Fruit fly (Drosophila melanogaster) whole organism, embryonic: ENCODE results near the gene CG17819.

Source experiments
- Asciz ChIP-seq: fragments of 200-800 bp; sonication (Bioruptor generic); optimal IDR thresholded peaks from 2 replicates; lab custom pipeline; 2017; ENCODE audit warnings: missing biosample characterization, mild to moderate bottlenecking, missing genetic modification characterization, missing genetic modification reagents
- Atf3 ChIP-seq: fragments of 200-800 bp; sonication (Bioruptor generic); optimal IDR thresholded peaks from 3 replicates; lab custom pipeline; 2016; ENCODE audit warnings: missing biosample characterization, missing genetic modification characterization
- B-H2 ChIP-seq: fragments of 200-800 bp; sonication (Bioruptor generic); optimal IDR thresholded peaks from 2 replicates; lab custom pipeline; 2018; ENCODE audit warnings: missing biosample characterization, mild to moderate bottlenecking, missing genetic modification characterization
- Bdp1 ChIP-seq: fragments of 200-800 bp; sonication (Bioruptor generic); optimal IDR thresholded peaks from 3 replicates; lab custom pipeline; 2016; ENCODE audit warnings: missing biosample characterization, missing genetic modification characterization
- CG11504 ChIP-seq: fragments of 200-800 bp; sonication (Bioruptor generic); optimal IDR thresholded peaks from 3 replicates; lab custom pipeline; 2019; ENCODE audit warnings: missing biosample characterization, mild to moderate bottlenecking, missing genetic modification characterization, moderate library complexity
- CG12219 ChIP-seq: fragments of 200-800 bp; sonication (Bioruptor generic); optimal IDR thresholded peaks from 3 replicates; lab custom pipeline; 2018; ENCODE audit warnings: missing biosample characterization, mild to moderate bottlenecking, missing genetic modification characterization
- CG12391 ChIP-seq: fragments of 200-800 bp; sonication (Bioruptor generic); optimal IDR thresholded peaks from 3 replicates; lab custom pipeline; 2018; ENCODE audit warnings: missing biosample characterization, mild to moderate bottlenecking, missing genetic modification characterization, moderate library complexity
- CG13424 ChIP-seq: fragments of 200-800 bp; sonication (Bioruptor generic); optimal IDR thresholded peaks from 2 replicates; lab custom pipeline; 2019; ENCODE audit warnings: missing biosample characterization, mild to moderate bottlenecking, missing genetic modification characterization, moderate library complexity
- CG13775 ChIP-seq: fragments of 200-800 bp; sonication (Bioruptor generic); optimal IDR thresholded peaks from 3 replicates; lab custom pipeline; 2017; ENCODE audit warnings: missing biosample characterization, mild to moderate bottlenecking, missing genetic modification characterization
- CG1602 ChIP-seq: fragments of 200-800 bp; sonication (Bioruptor generic); optimal IDR thresholded peaks from 3 replicates; lab custom pipeline; 2016; ENCODE audit warnings: missing biosample characterization, missing genetic modification characterization
- CG17829 ChIP-seq: fragments of 200-800 bp; optimal IDR thresholded peaks from 2 replicates; lab custom pipeline; 2019; ENCODE audit warnings: missing biosample characterization, mild to moderate bottlenecking, missing genetic modification characterization, moderate library complexity
- CG18764 ChIP-seq: fragments of 200-800 bp; sonication (Bioruptor generic); optimal IDR thresholded peaks from 3 replicates; lab custom pipeline; 2016; ENCODE audit warnings: missing biosample characterization, missing genetic modification characterization
- CG31365 ChIP-seq: fragments of 200-800 bp; sonication (Bioruptor generic); optimal IDR thresholded peaks from 2 replicates; lab custom pipeline; 2018; ENCODE audit warnings: missing biosample characterization, mild to moderate bottlenecking, missing genetic modification characterization
- CG4360 ChIP-seq: fragments of 200-800 bp; sonication (Bioruptor generic); IDR thresholded peaks from 2 replicates; pipeline ENCODE4 v1.3.6; 2022; ENCODE audit warnings: missing biosample characterization, missing genetic modification characterization
- CG6683 ChIP-seq: fragments of 200-800 bp; sonication (Bioruptor generic); optimal IDR thresholded peaks from 2 replicates; lab custom pipeline; 2017; ENCODE audit warnings: missing biosample characterization, mild to moderate bottlenecking, missing genetic modification characterization, missing genetic modification reagents
- Chrac-16 ChIP-seq: fragments of 200-800 bp; sonication (Bioruptor generic); optimal IDR thresholded peaks from 3 replicates; lab custom pipeline; 2016; ENCODE audit warnings: missing biosample characterization, missing genetic modification characterization
- Doc2 ChIP-seq: fragments of 200-800 bp; sonication (Bioruptor generic); IDR thresholded peaks from 2 replicates; pipeline ENCODE4 v1.3.6; 2022; ENCODE audit warnings: missing biosample characterization, missing genetic modification characterization
- Doc3 ChIP-seq: fragments of 200-800 bp; sonication (Bioruptor generic); IDR thresholded peaks from 3 replicates; pipeline ENCODE4 v1.3.6; 2022; ENCODE audit warnings: missing biosample characterization, missing genetic modification characterization; ENCODE audit not compliant: partially characterized antibody
- E2f1 ChIP-seq: fragments of 200-800 bp; sonication (Bioruptor generic); IDR thresholded peaks from 2 replicates; pipeline ENCODE4 v1.3.6; 2022; ENCODE audit warnings: missing biosample characterization, missing genetic modification characterization
- Elba2 ChIP-seq: fragments of 200-800 bp; sonication (Bioruptor generic); optimal IDR thresholded peaks from 3 replicates; lab custom pipeline; 2016; ENCODE audit warnings: missing biosample characterization, missing genetic modification characterization
- HLH54F ChIP-seq: fragments of 200-800 bp; sonication (Bioruptor generic); optimal IDR thresholded peaks from 3 replicates; lab custom pipeline; 2016; ENCODE audit warnings: missing biosample characterization, missing genetic modification characterization
- Hand ChIP-seq: fragments of 200-800 bp; sonication (Bioruptor generic); optimal IDR thresholded peaks from 2 replicates; lab custom pipeline; 2017; ENCODE audit warnings: mild to moderate bottlenecking, missing biosample characterization, missing genetic modification reagents, missing genetic modification characterization
- HmgZ ChIP-seq: fragments of 200-800 bp; sonication (Bioruptor generic); optimal IDR thresholded peaks from 2 replicates; lab custom pipeline; 2018; ENCODE audit warnings: missing biosample characterization, mild to moderate bottlenecking, missing genetic modification characterization
- Mad ChIP-seq: fragments of 200-800 bp; sonication (Bioruptor generic); optimal IDR thresholded peaks from 2 replicates; lab custom pipeline; 2016; ENCODE audit warnings: missing biosample characterization, missing genetic modification characterization
- NC2β ChIP-seq: fragments of 200-800 bp; sonication (Bioruptor generic); optimal IDR thresholded peaks from 2 replicates; lab custom pipeline; 2016; ENCODE audit warnings: missing biosample characterization, missing genetic modification characterization
- NFAT ChIP-seq: fragments of 200-800 bp; sonication (Bioruptor generic); IDR thresholded peaks from 2 replicates; pipeline ENCODE4 v1.3.6; 2022; ENCODE audit warnings: missing biosample characterization, missing genetic modification characterization
- Optix ChIP-seq: fragments of 200-800 bp; sonication (Bioruptor generic); IDR thresholded peaks from 3 replicates; pipeline ENCODE4 v1.3.6; 2022; ENCODE audit warnings: missing biosample characterization, missing genetic modification characterization
- Stat92E ChIP-seq, 3 experiments: fragments of >200 bp in 2 of 3; fragments of 200-800 bp in 1 of 3; sonication (Bioruptor generic) in 1 of 3; optimal IDR thresholded peaks; 2 replicates each; lab custom pipeline; 2017 to 2019; ENCODE audit warnings: missing biosample characterization in 3 of 3, missing genetic modification characterization in 3 of 3, mild to moderate bottlenecking in 1 of 3, moderate library complexity in 1 of 3
- Trl ChIP-seq, 3 experiments: fragments of >200 bp in 2 of 3; fragments of 200-800 bp in 1 of 3; sonication (Bioruptor generic) in 1 of 3; optimal IDR thresholded peaks; 2 replicates in 1 of 3; 3 replicates in 2 of 3; lab custom pipeline; 2016 to 2017; ENCODE audit warnings: missing biosample characterization in 1 of 3, missing genetic modification characterization in 1 of 3
- abd-A ChIP-seq: fragments of 200-800 bp; sonication (Bioruptor generic); optimal IDR thresholded peaks from 3 replicates; lab custom pipeline; 2019; ENCODE audit warnings: missing biosample characterization, mild to moderate bottlenecking, missing genetic modification characterization, moderate library complexity
- cad ChIP-seq: fragments of >200 bp; optimal IDR thresholded peaks from 2 replicates; lab custom pipeline; 2017; ENCODE audit warnings: missing biosample characterization, missing genetic modification characterization
- chinmo ChIP-seq: fragments of 200-800 bp; sonication (Bioruptor generic); IDR thresholded peaks from 4 replicates; pipeline ENCODE4 v1.3.6; 2022; ENCODE audit warnings: missing biosample characterization, missing genetic modification characterization; ENCODE audit not compliant: partially characterized antibody
- ci ChIP-seq: fragments of 200-800 bp; sonication (Bioruptor generic); IDR thresholded peaks from 3 replicates; pipeline ENCODE4 v1.3.6; 2022; ENCODE audit warnings: missing biosample characterization, missing genetic modification characterization
- crp ChIP-seq, 2 experiments: fragments of 200-800 bp; sonication (Bioruptor generic); optimal IDR thresholded peaks; 2 replicates in 1 of 2; 3 replicates in 1 of 2; lab custom pipeline; 2017; ENCODE audit warnings: missing biosample characterization in 2 of 2, missing genetic modification characterization in 2 of 2, mild to moderate bottlenecking in 1 of 2, moderate library complexity in 1 of 2
- da ChIP-seq: fragments of 200-800 bp; sonication (Bioruptor generic); optimal IDR thresholded peaks from 2 replicates; lab custom pipeline; 2016; ENCODE audit warnings: missing biosample characterization, missing genetic modification characterization
- dimm ChIP-seq: fragments of 200-800 bp; sonication (Bioruptor generic); IDR thresholded peaks from 2 replicates; pipeline ENCODE4 v1.3.6; 2022; ENCODE audit warnings: missing biosample characterization, missing genetic modification characterization
- fd64A ChIP-seq: fragments of 200-800 bp; sonication (Bioruptor generic); optimal IDR thresholded peaks from 3 replicates; lab custom pipeline; 2018; ENCODE audit warnings: missing biosample characterization, mild to moderate bottlenecking, missing genetic modification characterization
- gsb ChIP-seq: fragments of 200-800 bp; sonication (Bioruptor generic); IDR thresholded peaks from 2 replicates; pipeline ENCODE4 v1.3.6; 2022; ENCODE audit warnings: missing biosample characterization, missing genetic modification characterization
- inv ChIP-seq: fragments of 200-800 bp; sonication (Bioruptor generic); IDR thresholded peaks from 2 replicates; pipeline ENCODE4 v1.3.6; 2022; ENCODE audit warnings: missing biosample characterization, missing genetic modification characterization; ENCODE audit not compliant: partially characterized antibody
- lbe ChIP-seq: fragments of 200-800 bp; sonication (Bioruptor generic); optimal IDR thresholded peaks from 2 replicates; lab custom pipeline; 2016; ENCODE audit warnings: missing biosample characterization, mild to moderate bottlenecking, missing genetic modification characterization
- pfk ChIP-seq: fragments of 200-800 bp; sonication (Bioruptor generic); optimal IDR thresholded peaks from 2 replicates; lab custom pipeline; 2018; ENCODE audit warnings: missing biosample characterization, mild to moderate bottlenecking, missing genetic modification characterization, moderate library complexity
- psq ChIP-seq: fragments of 200-800 bp; sonication (Bioruptor generic); optimal IDR thresholded peaks from 2 replicates; lab custom pipeline; 2017; ENCODE audit warnings: missing biosample characterization, missing genetic modification characterization
- repo ChIP-seq: fragments of 200-800 bp; sonication (Bioruptor generic); optimal IDR thresholded peaks from 2 replicates; lab custom pipeline; 2016; ENCODE audit warnings: missing biosample characterization, missing genetic modification characterization
- run ChIP-seq: fragments of 200-800 bp; sonication (Bioruptor generic); optimal IDR thresholded peaks from 3 replicates; lab custom pipeline; 2018; ENCODE audit warnings: missing biosample characterization, mild to moderate bottlenecking, missing genetic modification characterization
- sc ChIP-seq, 3 experiments: fragments of >200 bp in 2 of 3; fragments of 200-800 bp in 1 of 3; sonication (Bioruptor generic) in 1 of 3; optimal IDR thresholded peaks; 2 replicates in 2 of 3; 3 replicates in 1 of 3; lab custom pipeline; 2017; ENCODE audit warnings: mild to moderate bottlenecking in 1 of 3, missing biosample characterization in 1 of 3, missing genetic modification characterization in 1 of 3, missing genetic modification reagents in 1 of 3
- wek ChIP-seq: fragments of 200-800 bp; sonication (Bioruptor generic); optimal IDR thresholded peaks from 3 replicates; lab custom pipeline; 2018; ENCODE audit warnings: missing biosample characterization, mild to moderate bottlenecking, missing genetic modification characterization, moderate library complexity
- zen ChIP-seq: fragments of 200-800 bp; sonication (Bioruptor generic); optimal IDR thresholded peaks from 3 replicates; lab custom pipeline; 2018; ENCODE audit warnings: missing biosample characterization, mild to moderate bottlenecking, missing genetic modification characterization, moderate library complexity

The CG17819 gene

DNA sequence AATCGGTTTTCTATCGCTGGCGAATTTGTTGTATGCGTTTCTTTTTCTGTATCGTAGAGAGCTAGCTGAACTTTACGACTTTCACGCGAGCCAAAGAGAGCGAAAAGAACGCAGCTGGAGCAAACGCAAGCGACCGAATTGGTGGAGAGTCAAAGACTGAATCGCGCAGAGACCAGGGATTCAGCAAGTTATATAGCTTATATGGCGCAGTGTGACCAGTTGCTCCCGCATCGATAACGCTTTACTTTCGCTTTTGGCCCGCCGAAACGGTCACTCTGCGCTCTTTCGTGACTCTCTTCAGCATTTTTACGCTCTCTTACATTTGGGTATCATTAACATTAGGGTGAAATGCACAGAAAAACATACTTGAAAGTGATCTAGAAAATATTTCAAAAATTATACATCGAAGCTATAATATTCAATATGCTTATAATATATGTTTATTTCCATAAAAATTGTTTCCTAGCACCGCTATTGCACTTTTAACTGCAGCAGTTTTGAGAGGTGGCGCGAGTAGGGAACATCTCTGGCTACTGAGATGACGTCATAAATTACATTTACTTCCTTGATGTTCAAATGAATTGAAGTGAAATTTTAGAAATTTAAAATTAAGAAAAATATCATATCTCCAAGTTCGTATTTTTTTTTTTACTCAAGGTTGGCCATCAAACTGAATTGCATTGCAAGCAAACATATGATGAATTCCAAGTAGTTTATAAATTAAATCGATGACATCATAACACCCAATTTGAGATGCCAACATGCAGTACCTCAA, 29.1 kb downstream of the CG17819 start, which contains the start of gene glec (continued):
- TF ChIP-seq CG1602 (GFP tag; lab: Kevin White, UChicago) (peak; percentile 48), cad (GFP tag; lab: Kevin White, UChicago) (no peak), CG17829 (peak; percentile 29), inv (peak; percentile 19; the same call in 1 of the 2 replicates), fd64A (GFP tag; lab: Kevin White, UChicago) (peak; percentile 51), Bdp1 (GFP tag; lab: Kevin White, UChicago) (no peak), Trl (optimal IDR thresholded peaks at IDR 0.05; lab: Kevin White, UChicago) (peak; percentile 90 to 93), Trl (GFP tag; optimal IDR thresholded peaks at IDR 0.05; lab: Kevin White, UChicago) (peak; percentile 67), E2f1 (GFP tag; lab: Robert Waterston, UW) (peak; percentile 8; the same call in 1 of the 2 replicates), HmgZ (tag; lab: Kevin White, UChicago) (peak; percentile 65), sc (optimal IDR thresholded peaks at IDR 0.05; lab: Kevin White, UChicago) (no peak), sc (GFP tag; optimal IDR thresholded peaks at IDR 0.05; lab: Kevin White, UChicago) (no peak), CG12219 (GFP tag; lab: Kevin White, UChicago) (peak; percentile 33), CG4360 (peak; percentile 60; the same call in 1 of the 2 replicates), NFAT (GFP tag; lab: Robert Waterston, UW) (peak; percentile 71), dimm (GFP tag; lab: Robert Waterston, UW) (no peak), Elba2 (no peak), Stat92E (GFP tag; optimal IDR thresholded peaks at IDR 0.05; lab: Kevin White, UChicago) (peak in 1 of 3 experiments; percentile 79), Doc3 (0 out of 3 replicates have a peak, but pooled peaks have one; percentile 24), ci (peak; percentile 90), abd-A (tag; lab: Kevin White, UChicago) (peak; percentile 72), Asciz (GFP tag; lab: Kevin White, UChicago) (no peak), zen (tag; lab: Kevin White, UChicago) (peak; percentile 5), CG31365 (no peak), run (tag; lab: Kevin White, UChicago) (no peak), psq (peak; percentile 56), HLH54F (GFP tag; lab: Kevin White, UChicago) (peak; percentile 14), CG13775 (peak; percentile 53), Atf3 (peak; percentile 36), CG18764 (no peak), CG11504 (peak; percentile 11), CG13424 (tag; lab: Kevin White, UChicago) (peak; percentile 51), B-H2 (GFP tag; lab: Kevin White, UChicago) (peak; percentile 8), NC2β (GFP tag; lab: Kevin White, UChicago) (peak; percentile 87), gsb (GFP tag; lab: Robert Waterston, UW) (peak; percentile 32; the same call in 1 of the 2 replicates), repo (GFP tag; lab: Kevin White, UChicago) (peak; percentile 0), CG6683 (GFP tag; lab: Kevin White, UChicago) (no peak), lbe (GFP tag; lab: Kevin White, UChicago) (peak; percentile 19), CG12391 (tag; lab: Kevin White, UChicago) (peak; percentile 60), wek (peak; percentile 21), Optix (GFP tag; lab: Robert Waterston, UW) (no peak), crp (GFP tag; optimal IDR thresholded peaks at IDR 0.05; lab: Kevin White, UChicago) (no peak), pfk (GFP tag; lab: Kevin White, UChicago) (peak; percentile 53), chinmo (peak; percentile 91), da (GFP tag; lab: Kevin White, UChicago) (no peak), Mad (no peak), Chrac-16 (GFP tag; lab: Kevin White, UChicago) (peak; percentile 46), Doc2 (GFP tag; lab: Robert Waterston, UW) (no peak), Hand (GFP tag; lab: Kevin White, UChicago) (no peak)
